Worm (Caenorhabditis elegans): ENCODE data around the gene nit-1.

The nit-1 gene

ce11 chrIII:3914049-3914448 is 8.0 kb upstream of the nit-1 start, which contains the start of gene pat-3:
pat-3 (minus strand) TSS chrIII:3914149.
- TF ChIP-seq nhr-48 (tag; optimal IDR thresholded peaks at IDR 0.05) (no peak), jun-1 (tag; optimal IDR thresholded peaks at IDR 0.05) (no peak), pqm-1 (tag; optimal IDR thresholded peaks at IDR 0.05) (no peak)

- TF ChIP-seq unc-62 (GFP tag; optimal IDR thresholded peaks at IDR 0.05 in 1 of 2) (peak in 1 of 2 experiments; percentile 89), unc-62 (tag; optimal IDR thresholded peaks at IDR 0.05) (no peak), nhr-102 (tag; optimal IDR thresholded peaks at IDR 0.05) (no peak), hlh-11 (tag; optimal IDR thresholded peaks at IDR 0.05) (peak; percentile 20), set-16 (GFP tag; IDR thresholded peaks at IDR 0.05) (0 out of 2 replicates have a peak, but pooled peaks have one; percentile 26), aha-1 (tag) (peak; percentile 82)
These were observed 7.2 kb upstream of the nit-1 start for ce11 chrIII:3914836-3915235.

ce11 chrIII:3915705-3916104 is 6.3 kb upstream of the nit-1 start:
- no peak for TF ChIP-seq madf-9 (GFP tag; conservative IDR thresholded peaks at IDR 0.05)
- TF ChIP-seq daf-16 (GFP tag; optimal IDR thresholded peaks at IDR 0.05) = no peak
- TF ChIP-seq daf-16 (tag; optimal IDR thresholded peaks at IDR 0.05) = no peak
- no peak for TF ChIP-seq F10B5.3 (tag; optimal IDR thresholded peaks at IDR 0.05)
- no peak for TF ChIP-seq zag-1 (tag; optimal IDR thresholded peaks at IDR 0.05)
- TF ChIP-seq mes-2 (tag; optimal IDR thresholded peaks at IDR 0.05; ENCODE audit: poor library complexity, severe bottlenecking) = peak; percentile 39
- no peak for TF ChIP-seq gei-8 (GFP tag; optimal IDR thresholded peaks at IDR 0.05)
- TF ChIP-seq ceh-28 (tag; optimal IDR thresholded peaks at IDR 0.05) = no peak
- peak; percentile 89 for TF ChIP-seq aha-1 (tag)
- TF ChIP-seq cey-2 (tag; optimal IDR thresholded peaks at IDR 0.05; ENCODE audit: borderline replicate concordance, insufficient read depth) = no peak
- TF ChIP-seq nhr-111 (GFP tag; optimal IDR thresholded peaks at IDR 0.05) = no peak
- no peak for TF ChIP-seq snpc-4 (tag; optimal IDR thresholded peaks at IDR 0.05)
- no peak for TF ChIP-seq ztf-7 (tag; optimal IDR thresholded peaks at IDR 0.05)
- TF ChIP-seq nhr-28 (tag; optimal IDR thresholded peaks at IDR 0.05) = no peak
- peak; percentile 30 for TF ChIP-seq mep-1 (tag; optimal IDR thresholded peaks at IDR 0.05)
- TF ChIP-seq lir-3 (tag; optimal IDR thresholded peaks at IDR 0.05) = no peak
- TF ChIP-seq ctbp-1 (GFP tag; IDR thresholded peaks at IDR 0.05) = no peak

ce11 chrIII:3916624-3917023 is 5.4 kb upstream of the nit-1 start, which contains the start of gene ccdc-47:
ccdc-47 (plus strand) TSS chrIII:3916967.
- TF ChIP-seq F37D6.2 (tag; optimal IDR thresholded peaks at IDR 0.05) (no peak), hif-1 (tag; optimal IDR thresholded peaks at IDR 0.05) (peak in 1 of 2 experiments; percentile 74), nhr-11 (tag; optimal IDR thresholded peaks at IDR 0.05) (no peak), ztf-11 (tag; optimal IDR thresholded peaks at IDR 0.05) (no peak), vab-7 (GFP tag; IDR thresholded peaks at IDR 0.05) (0 out of 2 replicates have a peak, but pooled peaks have one; percentile 42), lin-29 (GFP tag; IDR thresholded peaks at IDR 0.05) (no peak), set-16 (GFP tag; IDR thresholded peaks at IDR 0.05) (no peak), unc-62 (GFP tag; optimal IDR thresholded peaks at IDR 0.05 in 1 of 2) (no peak), unc-62 (tag; optimal IDR thresholded peaks at IDR 0.05) (no peak), saeg-2 (GFP tag; IDR thresholded peaks at IDR 0.05) (no peak), ctbp-1 (GFP tag; IDR thresholded peaks at IDR 0.05) (no peak), R02D3.7 (tag; optimal IDR thresholded peaks at IDR 0.05) (no peak), nhr-6 (tag; optimal IDR thresholded peaks at IDR 0.05) (peak; percentile 67), spr-3 (GFP tag; optimal IDR thresholded peaks at IDR 0.05) (no peak), Y105C5A.15 (GFP tag; IDR thresholded peaks at IDR 0.05) (no peak), ceh-32 (tag; optimal IDR thresholded peaks at IDR 0.05; ENCODE audit: poor library complexity) (no peak), tag-97 (GFP tag; IDR thresholded peaks at IDR 0.05) (no peak), lin-38 (GFP tag; IDR thresholded peaks at IDR 0.05) (peak; percentile 61), madf-9 (GFP tag; conservative IDR thresholded peaks at IDR 0.05) (no peak), nhr-41 (GFP tag; IDR thresholded peaks at IDR 0.05) (no peak), lin-1 (GFP tag; IDR thresholded peaks at IDR 0.05) (no peak), daf-16 (GFP tag; optimal IDR thresholded peaks at IDR 0.05) (no peak), daf-16 (tag; optimal IDR thresholded peaks at IDR 0.05) (peak; percentile 47), ceh-62 (tag; optimal IDR thresholded peaks at IDR 0.05) (no peak), php-3 (GFP tag; IDR thresholded peaks at IDR 0.05) (no peak), aly-2 (tag; optimal IDR thresholded peaks at IDR 0.05) (no peak), Y5F2A.4 (GFP tag; optimal IDR thresholded peaks at IDR 0.05) (no peak), D1046.2 (GFP tag; IDR thresholded peaks at IDR 0.05) (no peak), ces-1 (GFP tag; optimal IDR thresholded peaks at IDR 0.05) (no peak)
